Worm (Caenorhabditis elegans): Measurements from ENCODE around the gene Y54E2A.8.

The Y54E2A.8 gene

DNA sequence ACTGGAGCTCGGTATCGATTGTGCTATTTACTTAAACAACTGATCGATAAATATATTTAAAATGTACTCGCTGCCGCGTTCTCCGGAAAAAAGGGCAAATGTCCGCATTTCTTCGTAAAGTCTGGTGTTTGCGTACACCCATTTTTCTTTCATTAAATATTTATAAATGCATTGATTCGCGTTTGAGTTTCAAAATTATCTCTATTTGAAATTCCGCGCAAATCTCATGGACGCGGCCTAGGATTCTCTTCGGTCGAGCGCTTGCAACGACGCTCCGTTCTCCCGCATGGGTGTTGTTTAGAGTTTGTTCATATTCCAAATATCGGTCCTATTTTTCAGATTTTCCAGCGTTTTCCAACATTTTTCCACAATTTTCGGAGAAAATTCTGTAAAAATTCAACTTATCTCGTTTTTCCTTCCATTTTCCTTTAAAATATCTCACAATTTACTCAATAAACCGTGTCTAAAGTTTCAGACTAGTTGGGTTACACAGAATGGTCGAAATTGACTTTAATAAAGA is 16.9 kb downstream of the Y54E2A.8 start, which contains the start of gene eif-3.B (continued):
- TF ChIP-seq elt-2 (tag; optimal IDR thresholded peaks at IDR 0.05) (peak; percentile 89), mef-2 (tag; optimal IDR thresholded peaks at IDR 0.05) (peak; percentile 15), egl-13 (tag; optimal IDR thresholded peaks at IDR 0.05) (peak; percentile 98), C34B4.2 (tag; optimal IDR thresholded peaks at IDR 0.05) (peak; percentile 1), mep-1 (tag; optimal IDR thresholded peaks at IDR 0.05) (peak; percentile 96), rnt-1 (tag; optimal IDR thresholded peaks at IDR 0.05) (peak; percentile 99), pax-3 (tag; optimal IDR thresholded peaks at IDR 0.05) (peak; percentile 96), ceh-90 (tag; optimal IDR thresholded peaks at IDR 0.05) (peak; percentile 98), jun-1 (tag; optimal IDR thresholded peaks at IDR 0.05) (peak; percentile 87), ceh-82 (tag; optimal IDR thresholded peaks at IDR 0.05) (peak; percentile 84 to 89 (median 88)), zip-4 (GFP tag; optimal IDR thresholded peaks at IDR 0.05) (peak; percentile 79), unc-86 (tag; optimal IDR thresholded peaks at IDR 0.05) (peak; percentile 99), dsc-1 (tag; optimal IDR thresholded peaks at IDR 0.05) (peak; percentile 99), nhr-47 (tag; optimal IDR thresholded peaks at IDR 0.05) (peak; percentile 98), tlp-1 (tag; optimal IDR thresholded peaks at IDR 0.05) (no peak), nhr-12 (tag; optimal IDR thresholded peaks at IDR 0.05) (peak; percentile 16), fos-1 (tag; optimal IDR thresholded peaks at IDR 0.05) (peak; percentile 86), mdl-1 (tag; optimal IDR thresholded peaks at IDR 0.05) (peak in 1 of 2 experiments; percentile 80), nhr-90 (tag; optimal IDR thresholded peaks at IDR 0.05; ENCODE audit: poor library complexity) (peak; percentile 99), efl-3 (GFP tag; optimal IDR thresholded peaks at IDR 0.05) (peak; percentile 57), efl-1 (optimal IDR thresholded peaks at IDR 0.05) (peak; percentile 93 to 98), efl-1 (GFP tag; optimal IDR thresholded peaks at IDR 0.05 in 1 of 2) (peak; percentile 98 to 100), unc-130 (tag; optimal IDR thresholded peaks at IDR 0.05) (peak; percentile 98), lin-13 (GFP tag; optimal IDR thresholded peaks at IDR 0.05) (peak; percentile 94), ets-5 (GFP tag; IDR thresholded peaks at IDR 0.05) (no peak), zag-1 (tag; optimal IDR thresholded peaks at IDR 0.05) (peak; percentile 89), nhr-11 (tag; optimal IDR thresholded peaks at IDR 0.05) (peak; percentile 78), blmp-1 (tag; optimal IDR thresholded peaks at IDR 0.05) (peak; percentile 84), dpl-1 (GFP tag; optimal IDR thresholded peaks at IDR 0.05) (peak; percentile 97 to 98 (median 97)), nhr-85 (tag) (peak; percentile 98), unc-62 (GFP tag; optimal IDR thresholded peaks at IDR 0.05) (no peak), fkh-4 (tag; optimal IDR thresholded peaks at IDR 0.05; ENCODE audit: borderline replicate concordance) (peak; percentile 99), Y116A8C.19 (tag; optimal IDR thresholded peaks at IDR 0.05; ENCODE audit: borderline replicate concordance) (peak; percentile 90), nhr-84 (tag; optimal IDR thresholded peaks at IDR 0.05) (no peak), unc-30 (tag; optimal IDR thresholded peaks at IDR 0.05) (no peak), unc-98 (GFP tag; IDR thresholded peaks at IDR 0.05) (peak; percentile 88), alr-1 (tag; optimal IDR thresholded peaks at IDR 0.05; ENCODE audit: borderline replicate concordance) (no peak), fkh-10 (GFP tag; optimal IDR thresholded peaks at IDR 0.05) (peak; percentile 43), fkh-8 (tag; optimal IDR thresholded peaks at IDR 0.05) (peak; percentile 94), F16B12.6 (tag; optimal IDR thresholded peaks at IDR 0.05) (peak; percentile 92), ceh-8 (GFP tag; optimal IDR thresholded peaks at IDR 0.05) (peak; percentile 94), nhr-237 (tag; optimal IDR thresholded peaks at IDR 0.05) (peak; percentile 86), ces-1 (GFP tag; optimal IDR thresholded peaks at IDR 0.05) (no peak), hpl-2 (GFP tag; optimal IDR thresholded peaks at IDR 0.05) (peak; percentile 29), aha-1 (tag; optimal IDR thresholded peaks at IDR 0.05) (peak; percentile 51), egl-27 (tag; optimal IDR thresholded peaks at IDR 0.05) (peak in 1 of 2 experiments; percentile 26), ztf-4 (tag; optimal IDR thresholded peaks at IDR 0.05) (peak; percentile 86), hlh-4 (tag; optimal IDR thresholded peaks at IDR 0.05) (no peak), lsy-2 (tag; optimal IDR thresholded peaks at IDR 0.05) (peak; percentile 95 to 96), swsn-7 (tag; optimal IDR thresholded peaks at IDR 0.05) (peak; percentile 96), ama-1 (optimal IDR thresholded peaks at IDR 0.05) (no peak), skn-1 (tag; optimal IDR thresholded peaks at IDR 0.05) (peak; percentile 94), ceh-63 (GFP tag; optimal IDR thresholded peaks at IDR 0.05) (peak; percentile 70)

Data from whole organism, L1 larva.